Worm (Caenorhabditis elegans) whole organism, L4 larva: ENCODE measurements around the gene csn-5.

Experiments
- D1046.2 ChIP-seq: fragments of 200-800 bp; sonication (Bioruptor generic); IDR thresholded peaks from 2 replicates; pipeline ENCODE4 v1.3.6; 2022; ENCODE audit warnings: missing genetic modification characterization, missing compliant biosample characterization
- F10B5.3 ChIP-seq: sonication (generic microtip); optimal IDR thresholded peaks from 2 replicates; lab custom pipeline; 2016; ENCODE audit warnings: mild to moderate bottlenecking, missing genetic modification characterization, missing compliant biosample characterization
- T26A8.4 ChIP-seq: fragments of 200-800 bp; sonication (Bioruptor generic); IDR thresholded peaks from 2 replicates; pipeline ENCODE4 v1.3.6; 2022; ENCODE audit warnings: missing genetic modification characterization, missing compliant biosample characterization
- Y48G9A.11 ChIP-seq: fragments of 200-800 bp; sonication (Bioruptor generic); IDR thresholded peaks from 2 replicates; pipeline ENCODE4 v1.3.6; 2022; ENCODE audit warnings: missing genetic modification reagents, missing genetic modification characterization, missing compliant biosample characterization
- ZK337.2 ChIP-seq: fragments of 200-800 bp; sonication (Bioruptor generic); IDR thresholded peaks from 2 replicates; pipeline ENCODE4 v1.3.6; 2022; ENCODE audit warnings: missing genetic modification reagents, missing genetic modification characterization, missing compliant biosample characterization
- aha-1 ChIP-seq: fragments of 150-350 bp; peaks from one replicate; lab custom pipeline; 2014; ENCODE audit warnings: missing biosample characterization, missing genetic modification characterization
- aly-2 ChIP-seq: sonication (generic microtip); optimal IDR thresholded peaks from 2 replicates; lab custom pipeline; 2018; ENCODE audit warnings: missing biosample characterization, missing genetic modification characterization
- ama-1 ChIP-seq: fragments of 150-350 bp; optimal IDR thresholded peaks from 2 replicates; lab custom pipeline; 2014; ENCODE audit warnings: inconsistent platforms, mixed read lengths
- arid-1 ChIP-seq: fragments of 200-800 bp; sonication (Bioruptor generic); conservative IDR thresholded peaks from 2 replicates; pipeline ENCODE4 v1.3.6; 2022; ENCODE audit warnings: missing genetic modification reagents, missing genetic modification characterization, missing compliant biosample characterization
- ceh-20 ChIP-seq: fragments of 200-800 bp; sonication (Bioruptor generic); IDR thresholded peaks from 2 replicates; pipeline ENCODE4 v1.3.6; 2022; ENCODE audit warnings: missing genetic modification reagents, missing genetic modification characterization, missing compliant biosample characterization
- ceh-32 ChIP-seq: sonication (generic microtip); optimal IDR thresholded peaks from 2 replicates; lab custom pipeline; 2016; ENCODE audit warnings: mild to moderate bottlenecking, missing genetic modification characterization, missing compliant biosample characterization; ENCODE audit not compliant: poor library complexity
- ceh-44 ChIP-seq: fragments of 200-800 bp; sonication (Bioruptor generic); IDR thresholded peaks from 2 replicates; pipeline ENCODE4 v1.3.6; 2022; ENCODE audit warnings: missing genetic modification reagents, missing genetic modification characterization, missing compliant biosample characterization
- ceh-62 ChIP-seq: sonication (generic microtip); optimal IDR thresholded peaks from 2 replicates; lab custom pipeline; 2017; ENCODE audit warnings: missing biosample characterization, missing genetic modification characterization
- cey-2 ChIP-seq: sonication (generic microtip); optimal IDR thresholded peaks from 3 replicates; lab custom pipeline; 2017; ENCODE audit warnings: missing genetic modification characterization, mild to moderate bottlenecking, missing compliant biosample characterization, antibody characterized with exemption, borderline replicate concordance; ENCODE audit not compliant: insufficient read depth
- ctbp-1 ChIP-seq: fragments of 200-800 bp; sonication (Bioruptor generic); IDR thresholded peaks from 2 replicates; pipeline ENCODE4 v1.3.6; 2022; ENCODE audit warnings: missing genetic modification reagents, missing genetic modification characterization, missing compliant biosample characterization
- daf-12 ChIP-seq: fragments of 150-350 bp; optimal IDR thresholded peaks from 2 replicates; lab custom pipeline; 2014; ENCODE audit warnings: missing biosample characterization, missing genetic modification reagents, missing genetic modification characterization
- daf-16 ChIP-seq, 3 experiments: sonication (generic microtip); optimal IDR thresholded peaks; 2 replicates each; lab custom pipeline; 2016 to 2017; ENCODE audit warnings: missing genetic modification characterization in 3 of 3, missing genetic modification reagents in 3 of 3, mild to moderate bottlenecking in 2 of 3, missing compliant biosample characterization in 2 of 3, missing biosample characterization in 1 of 3, moderate library complexity in 1 of 3
- daf-8 ChIP-seq: fragments of 200-800 bp; sonication (Bioruptor generic); IDR thresholded peaks from 2 replicates; pipeline ENCODE4 v1.3.6; 2022; ENCODE audit warnings: missing genetic modification characterization, missing compliant biosample characterization
- dmd-9 ChIP-seq: fragments of 200-800 bp; sonication (Bioruptor generic); IDR thresholded peaks from 2 replicates; pipeline ENCODE4 v1.3.6; 2022; ENCODE audit warnings: missing genetic modification reagents, missing genetic modification characterization, missing compliant biosample characterization
- dpl-1 ChIP-seq: fragments of 150-350 bp; optimal IDR thresholded peaks from 2 replicates; lab custom pipeline; 2014; ENCODE audit warnings: missing biosample characterization, missing genetic modification reagents, missing genetic modification characterization
- dve-1 ChIP-seq: sonication (generic microtip); optimal IDR thresholded peaks from 2 replicates; lab custom pipeline; 2017; ENCODE audit warnings: antibody characterized with exemption, mild to moderate bottlenecking, missing genetic modification characterization, missing compliant biosample characterization; ENCODE audit not compliant: insufficient read depth
- egl-27 ChIP-seq: sonication (generic microtip); optimal IDR thresholded peaks from 3 replicates; lab custom pipeline; 2017; ENCODE audit warnings: missing biosample characterization, missing genetic modification reagents, missing genetic modification characterization
- fos-1 ChIP-seq: fragments of 150-350 bp; optimal IDR thresholded peaks from 2 replicates; lab custom pipeline; 2014; ENCODE audit warnings: missing biosample characterization, missing genetic modification characterization
- hlh-30 ChIP-seq: sonication (generic microtip); optimal IDR thresholded peaks from 2 replicates; lab custom pipeline; 2017; ENCODE audit warnings: antibody characterized with exemption, mild to moderate bottlenecking, missing genetic modification characterization, missing compliant biosample characterization; ENCODE audit not compliant: insufficient read depth
- lin-13 ChIP-seq: fragments of 150-350 bp; optimal IDR thresholded peaks from 2 replicates; lab custom pipeline; 2014; ENCODE audit warnings: missing biosample characterization, missing genetic modification reagents, missing genetic modification characterization
- lin-29 ChIP-seq: fragments of 200-800 bp; sonication (Bioruptor generic); IDR thresholded peaks from 2 replicates; pipeline ENCODE4 v1.3.6; 2022; ENCODE audit warnings: missing genetic modification reagents, missing genetic modification characterization, missing compliant biosample characterization
- lin-38 ChIP-seq: fragments of 200-800 bp; sonication (Bioruptor generic); IDR thresholded peaks from 2 replicates; pipeline ENCODE4 v1.3.6; 2022; ENCODE audit warnings: missing genetic modification reagents, missing genetic modification characterization, missing compliant biosample characterization
- lsy-2 ChIP-seq, 2 experiments: fragments of 150-350 bp in 1 of 2; sonication (generic microtip) in 1 of 2; optimal IDR thresholded peaks; 2 replicates each; lab custom pipeline; 2014 to 2017; ENCODE audit warnings: missing biosample characterization in 2 of 2, missing genetic modification characterization in 2 of 2
- mdl-1 ChIP-seq, 2 experiments: fragments of 150-350 bp in 1 of 2; sonication (generic microtip) in 1 of 2; optimal IDR thresholded peaks; 2 replicates each; lab custom pipeline; 2014 to 2017; ENCODE audit warnings: missing biosample characterization in 2 of 2, missing genetic modification characterization in 2 of 2
- mdt-29 ChIP-seq: fragments of 200-800 bp; sonication (Bioruptor generic); IDR thresholded peaks from 2 replicates; pipeline ENCODE4 v1.3.6; 2022; ENCODE audit warnings: missing genetic modification reagents, missing genetic modification characterization, missing compliant biosample characterization
- nhr-10 ChIP-seq: fragments of 150-350 bp; optimal IDR thresholded peaks from 2 replicates; lab custom pipeline; 2014; ENCODE audit warnings: missing biosample characterization, missing genetic modification characterization
- nhr-237 ChIP-seq: sonication (generic microtip); optimal IDR thresholded peaks from 2 replicates; lab custom pipeline; 2017; ENCODE audit warnings: missing biosample characterization, missing genetic modification characterization
- nhr-28 ChIP-seq: fragments of 150-350 bp; optimal IDR thresholded peaks from 2 replicates; lab custom pipeline; 2014; ENCODE audit warnings: missing biosample characterization, missing genetic modification characterization
- saeg-2 ChIP-seq: fragments of 200-800 bp; sonication (Bioruptor generic); IDR thresholded peaks from 2 replicates; pipeline ENCODE4 v1.3.6; 2022; ENCODE audit warnings: missing genetic modification reagents, missing genetic modification characterization, missing compliant biosample characterization
- sdz-12 ChIP-seq: fragments of 200-800 bp; sonication (Bioruptor generic); optimal IDR thresholded peaks from 2 replicates; lab custom pipeline; 2018; ENCODE audit warnings: mild to moderate bottlenecking, missing genetic modification characterization, missing compliant biosample characterization
- snpc-1.2 ChIP-seq: fragments of 200-800 bp; sonication (Bioruptor generic); IDR thresholded peaks from 2 replicates; pipeline ENCODE4 v1.3.6; 2022; ENCODE audit warnings: missing genetic modification reagents, missing genetic modification characterization, missing compliant biosample characterization
- spr-3 ChIP-seq: fragments of 200-800 bp; sonication (Bioruptor generic); optimal IDR thresholded peaks from 2 replicates; lab custom pipeline; 2018; ENCODE audit warnings: mild to moderate bottlenecking, missing genetic modification characterization, missing compliant biosample characterization
- vab-7 ChIP-seq: fragments of 200-800 bp; sonication (Bioruptor generic); IDR thresholded peaks from 2 replicates; pipeline ENCODE4 v1.3.6; 2022; ENCODE audit warnings: missing genetic modification reagents, missing genetic modification characterization, missing compliant biosample characterization
- zfp-2 ChIP-seq: sonication (generic microtip); optimal IDR thresholded peaks from 2 replicates; lab custom pipeline; 2016; ENCODE audit warnings: mild to moderate bottlenecking, missing genetic modification characterization, missing compliant biosample characterization
- zip-2 ChIP-seq: fragments of 150-350 bp; optimal IDR thresholded peaks from 2 replicates; lab custom pipeline; 2014; ENCODE audit warnings: missing biosample characterization, missing genetic modification characterization
- ztf-11 ChIP-seq: fragments of 150-350 bp; optimal IDR thresholded peaks from 2 replicates; lab custom pipeline; 2014; ENCODE audit warnings: missing biosample characterization, missing genetic modification characterization

The csn-5 gene

DNA sequence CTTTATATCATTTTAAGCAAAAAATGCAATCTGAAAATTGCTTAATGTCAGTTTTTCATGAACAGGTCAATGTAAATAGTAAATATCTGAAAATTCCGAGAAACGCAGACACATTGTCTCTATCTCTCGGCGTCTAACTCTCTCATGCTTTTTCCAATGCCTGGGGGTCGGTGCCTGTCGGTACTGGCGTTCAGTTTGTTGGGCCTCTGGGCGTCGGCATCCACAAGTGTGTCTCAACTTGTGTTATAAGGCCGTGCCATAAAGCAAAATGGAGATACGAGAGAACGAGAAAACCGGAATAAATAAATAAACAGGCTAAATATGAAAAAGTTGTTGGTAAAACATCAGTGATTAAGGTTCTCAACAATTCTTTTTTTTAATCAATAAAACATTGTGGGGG is 17.9 kb downstream of the csn-5 start (continued):
- TF ChIP-seq ceh-62 (tag; lab: Kevin White, UChicago) = no peak
- no peak for TF ChIP-seq ama-1 (lab: Kevin White, UChicago)
- TF ChIP-seq Y48G9A.11 = no peak
- TF ChIP-seq mdl-1 (tag; optimal IDR thresholded peaks at IDR 0.05; lab: Kevin White, UChicago) = peak in 1 of 2 experiments; percentile 57
- no peak for TF ChIP-seq zip-2 (tag; lab: Kevin White, UChicago)
- no peak for TF ChIP-seq T26A8.4 (GFP tag; lab: Robert Waterston, UW)
- TF ChIP-seq nhr-28 (tag; lab: Kevin White, UChicago) = peak; percentile 50
- no peak for TF ChIP-seq cey-2
- TF ChIP-seq lin-13 (GFP tag; lab: Kevin White, UChicago) = no peak
- TF ChIP-seq vab-7 = 0 out of 2 replicates have a peak, but pooled peaks have one; percentile 16
- no peak for TF ChIP-seq saeg-2
- TF ChIP-seq sdz-12 = no peak
- TF ChIP-seq daf-12 (tag; lab: Kevin White, UChicago) = no peak
- no peak for TF ChIP-seq nhr-237 (tag; lab: Kevin White, UChicago)
- peak; percentile 45 for TF ChIP-seq hlh-30 (tag; lab: Kevin White, UChicago)
- no peak for TF ChIP-seq mdt-29
- no peak for TF ChIP-seq D1046.2 (GFP tag; lab: Robert Waterston, UW)
- TF ChIP-seq lin-29 (GFP tag; lab: Robert Waterston, UW) = no peak
- TF ChIP-seq aha-1 = no peak
- TF ChIP-seq ceh-44 (GFP tag; lab: Robert Waterston, UW) = no peak
- no peak for TF ChIP-seq ZK337.2 (GFP tag; lab: Robert Waterston, UW)
- TF ChIP-seq zfp-2 (tag; lab: Kevin White, UChicago) = no peak
- TF ChIP-seq egl-27 (tag; lab: Kevin White, UChicago) = no peak
- TF ChIP-seq ceh-32 (tag; lab: Kevin White, UChicago) = no peak
- no peak for TF ChIP-seq fos-1 (tag; lab: Kevin White, UChicago)
- no peak for TF ChIP-seq daf-8 (GFP tag; lab: Robert Waterston, UW)
- no peak for TF ChIP-seq lin-38 (GFP tag; lab: Robert Waterston, UW)
- TF ChIP-seq dmd-9 = 0 out of 2 replicates have a peak, but pooled peaks have one; percentile 5
- TF ChIP-seq F10B5.3 (tag; lab: Kevin White, UChicago) = no peak

DNA sequence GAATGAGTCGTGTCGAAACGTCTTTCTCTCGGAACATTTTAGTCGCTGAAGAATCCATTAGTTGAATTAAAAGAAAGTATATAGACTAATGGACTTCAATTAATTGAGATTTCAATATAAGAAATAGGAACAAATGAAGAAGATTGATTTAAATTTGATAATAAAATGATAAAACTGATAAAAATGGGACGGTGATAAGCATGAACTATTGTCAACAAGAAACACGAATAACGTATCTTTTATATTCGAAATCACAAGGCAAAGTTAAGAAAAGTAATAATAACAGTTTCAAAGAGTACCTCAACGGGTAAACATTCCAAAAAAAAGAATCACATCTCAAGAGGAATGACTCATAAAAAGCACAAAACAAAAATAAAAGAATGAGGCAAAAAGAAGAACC is 20.1 kb downstream of the csn-5 start, which contains the start of gene T19E7.6:
Gene T19E7.6 (minus strand): TSS at position 45 of the 400 bp plus-strand sequence.
- TF ChIP-seq dve-1 (tag; lab: Kevin White, UChicago) (peak; percentile 40), ztf-11 (no peak), ctbp-1 (GFP tag; lab: Robert Waterston, UW) (no peak), daf-16 (GFP tag; optimal IDR thresholded peaks at IDR 0.05; lab: Kevin White, UChicago) (no peak), daf-16 (tag; optimal IDR thresholded peaks at IDR 0.05; lab: Kevin White, UChicago) (peak; percentile 89), snpc-1.2 (GFP tag; lab: Robert Waterston, UW) (no peak)

DNA sequence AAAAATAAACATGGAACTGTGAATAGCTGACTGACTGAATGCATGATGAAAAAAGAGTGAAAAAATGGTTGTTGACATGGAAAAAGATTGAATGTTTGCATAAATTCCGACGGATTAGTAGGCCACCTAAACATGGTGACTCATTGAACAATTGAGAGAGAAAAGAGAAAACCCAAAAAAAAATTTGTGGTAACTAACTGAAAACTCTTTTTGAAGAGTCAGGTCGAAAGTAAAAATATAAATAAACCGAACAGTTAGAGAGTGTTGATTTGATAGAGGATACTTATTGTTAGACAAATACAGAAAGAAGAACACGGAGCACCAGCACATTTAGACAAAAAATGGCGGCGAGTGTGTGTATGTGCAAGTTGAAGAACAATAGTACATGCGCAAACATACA is 22.0 kb downstream of the csn-5 start:
- no peak for TF ChIP-seq aly-2
- TF ChIP-seq lsy-2 (tag; optimal IDR thresholded peaks at IDR 0.05; lab: Kevin White, UChicago) = no peak
- no peak for TF ChIP-seq spr-3 (GFP tag; lab: Kevin White, UChicago)
- TF ChIP-seq dpl-1 (GFP tag; lab: Kevin White, UChicago) = no peak
- TF ChIP-seq ceh-62 (tag; lab: Kevin White, UChicago) = no peak
- no peak for TF ChIP-seq nhr-10 (tag; lab: Kevin White, UChicago)
- TF ChIP-seq arid-1 (GFP tag; lab: Robert Waterston, UW) = no peak
- TF ChIP-seq ceh-20 (GFP tag; lab: Robert Waterston, UW) = no peak
- no peak for TF ChIP-seq ctbp-1 (GFP tag; lab: Robert Waterston, UW)
